Worm (Caenorhabditis elegans): ENCODE measurements around the gene taf-11.1.

taf-11.1 gene

ce11 chrX:4209131-4209530 is 45.8 kb upstream of the taf-11.1 start (continued):
- peak; percentile 93 for TF ChIP-seq isw-1 (GFP tag; IDR thresholded peaks at IDR 0.05)
- TF ChIP-seq zag-1 (tag; optimal IDR thresholded peaks at IDR 0.05), result peak; percentile 53
- peak; percentile 99 to 100 (median 100) for TF ChIP-seq ceh-82 (tag; optimal IDR thresholded peaks at IDR 0.05)
- peak; percentile 34 for TF ChIP-seq unc-62 (GFP tag; optimal IDR thresholded peaks at IDR 0.05)
- TF ChIP-seq fkh-4 (tag; optimal IDR thresholded peaks at IDR 0.05; ENCODE audit: borderline replicate concordance), result peak; percentile 94
- peak; percentile 100 for TF ChIP-seq egl-13 (tag; optimal IDR thresholded peaks at IDR 0.05)
- TF ChIP-seq snu-23 (GFP tag; optimal IDR thresholded peaks at IDR 0.05), result peak; percentile 100
- TF ChIP-seq ceh-90 (tag; optimal IDR thresholded peaks at IDR 0.05), result no peak
- TF ChIP-seq Y116A8C.19 (tag; optimal IDR thresholded peaks at IDR 0.05; ENCODE audit: borderline replicate concordance), result peak; percentile 42
- peak; percentile 96 for TF ChIP-seq C04F5.9 (tag; optimal IDR thresholded peaks at IDR 0.05)
- peak; percentile 100 for TF ChIP-seq nhr-237 (tag; optimal IDR thresholded peaks at IDR 0.05)
- peak; percentile 99 for TF ChIP-seq lin-39 (tag; optimal IDR thresholded peaks at IDR 0.05)
- TF ChIP-seq dpl-1 (GFP tag; optimal IDR thresholded peaks at IDR 0.05), result peak; percentile 56 to 71 (median 61)
- peak; percentile 96 for TF ChIP-seq zip-4 (GFP tag; optimal IDR thresholded peaks at IDR 0.05)
- peak; percentile 98 for TF ChIP-seq mab-9 (GFP tag; IDR thresholded peaks at IDR 0.05)
- peak; percentile 97 for TF ChIP-seq fos-1 (tag; optimal IDR thresholded peaks at IDR 0.05)
- TF ChIP-seq efl-1 (optimal IDR thresholded peaks at IDR 0.05), result peak; percentile 86 to 90
- peak; percentile 46 to 97 for TF ChIP-seq efl-1 (GFP tag; optimal IDR thresholded peaks at IDR 0.05 in 1 of 2)
- peak; percentile 100 for TF ChIP-seq nhr-47 (tag; optimal IDR thresholded peaks at IDR 0.05)
- no peak for TF ChIP-seq alr-1 (tag; optimal IDR thresholded peaks at IDR 0.05; ENCODE audit: borderline replicate concordance)
- TF ChIP-seq ceh-8 (GFP tag; optimal IDR thresholded peaks at IDR 0.05), result peak; percentile 100
- TF ChIP-seq lin-14 (GFP tag; optimal IDR thresholded peaks at IDR 0.05), result peak; percentile 99
- TF ChIP-seq unc-86 (tag; optimal IDR thresholded peaks at IDR 0.05), result peak; percentile 99
- TF ChIP-seq sup-37 (GFP tag; optimal IDR thresholded peaks at IDR 0.05), result peak; percentile 98
- TF ChIP-seq sptf-1 (tag; optimal IDR thresholded peaks at IDR 0.05), result no peak
- TF ChIP-seq pax-3 (tag; optimal IDR thresholded peaks at IDR 0.05), result peak; percentile 94
- peak; percentile 59 for TF ChIP-seq F16B12.6 (tag; optimal IDR thresholded peaks at IDR 0.05)
- peak; percentile 75 to 99 (median 90) for TF ChIP-seq elt-3 (tag; optimal IDR thresholded peaks at IDR 0.05)
- peak; percentile 72 to 91 for TF ChIP-seq lin-35 (GFP tag; optimal IDR thresholded peaks at IDR 0.05)
- TF ChIP-seq nhr-85 (tag), result peak; percentile 98
- TF ChIP-seq ces-1 (GFP tag; optimal IDR thresholded peaks at IDR 0.05), result peak; percentile 96
- TF ChIP-seq C34B4.2 (tag; optimal IDR thresholded peaks at IDR 0.05), result peak; percentile 33
- peak; percentile 94 for TF ChIP-seq aha-1 (tag; optimal IDR thresholded peaks at IDR 0.05)
- peak; percentile 99 for TF ChIP-seq C16A3.4 (tag; optimal IDR thresholded peaks at IDR 0.05)
- peak; percentile 27 for TF ChIP-seq ama-1 (optimal IDR thresholded peaks at IDR 0.05)

- no peak for TF ChIP-seq tlp-1 (tag; optimal IDR thresholded peaks at IDR 0.05)
- no peak for TF ChIP-seq ceh-63 (GFP tag; optimal IDR thresholded peaks at IDR 0.05)
- TF ChIP-seq nhr-84 (tag; optimal IDR thresholded peaks at IDR 0.05), result no peak
- no peak for TF ChIP-seq dsc-1 (tag; optimal IDR thresholded peaks at IDR 0.05)
- TF ChIP-seq xbp-1 (tag; optimal IDR thresholded peaks at IDR 0.05), result peak; percentile 24
- no peak for TF ChIP-seq ets-5 (GFP tag; IDR thresholded peaks at IDR 0.05)
- TF ChIP-seq nhr-47 (tag; optimal IDR thresholded peaks at IDR 0.05), result peak; percentile 23
- no peak for TF ChIP-seq irx-1 (tag; optimal IDR thresholded peaks at IDR 0.05)
- no peak for TF ChIP-seq nhr-28 (tag; optimal IDR thresholded peaks at IDR 0.05)
- TF ChIP-seq lin-15B (tag; optimal IDR thresholded peaks at IDR 0.05), result no peak
- no peak for TF ChIP-seq nhr-76 (tag; optimal IDR thresholded peaks at IDR 0.05)
- TF ChIP-seq ceh-90 (tag; optimal IDR thresholded peaks at IDR 0.05), result no peak
- no peak for TF ChIP-seq nhr-85 (tag)
- TF ChIP-seq aly-2 (tag; optimal IDR thresholded peaks at IDR 0.05), result no peak
- TF ChIP-seq fos-1 (tag; optimal IDR thresholded peaks at IDR 0.05), result no peak
- no peak for TF ChIP-seq sptf-1 (tag; optimal IDR thresholded peaks at IDR 0.05)
- no peak for TF ChIP-seq ama-1 (optimal IDR thresholded peaks at IDR 0.05)
- peak; percentile 44 for TF ChIP-seq skn-1 (tag; optimal IDR thresholded peaks at IDR 0.05)
- TF ChIP-seq rnt-1 (tag; optimal IDR thresholded peaks at IDR 0.05), result peak; percentile 65
- TF ChIP-seq snu-23 (GFP tag; optimal IDR thresholded peaks at IDR 0.05), result peak; percentile 2
- no peak for TF ChIP-seq tbx-2 (tag; optimal IDR thresholded peaks at IDR 0.05)
- TF ChIP-seq ces-1 (GFP tag; optimal IDR thresholded peaks at IDR 0.05), result no peak
- TF ChIP-seq ceh-88 (GFP tag; IDR thresholded peaks at IDR 0.05), result no peak
- no peak for TF ChIP-seq ceh-8 (GFP tag; optimal IDR thresholded peaks at IDR 0.05)
- TF ChIP-seq snpc-4 (tag; optimal IDR thresholded peaks at IDR 0.05), result peak; percentile 9
- TF ChIP-seq unc-30 (tag; optimal IDR thresholded peaks at IDR 0.05), result no peak
- no peak for TF ChIP-seq vab-15 (tag; optimal IDR thresholded peaks at IDR 0.05)
- no peak for TF ChIP-seq fkh-10 (GFP tag; optimal IDR thresholded peaks at IDR 0.05)
Measured at ce11 chrX:4214643-4215042, 40.3 kb upstream of the taf-11.1 start.

Data from whole organism, L1 larva.